Fruit fly (Drosophila melanogaster) whole organism, embryonic: ENCODE data around the gene CG43707.

Source experiments
- Bdp1 ChIP-seq: fragments of 200-800 bp; sonication (Bioruptor generic); optimal IDR thresholded peaks from 3 replicates; lab custom pipeline; 2016; ENCODE audit warnings: missing biosample characterization, missing genetic modification characterization
- CG10431 ChIP-seq: fragments of 200-800 bp; sonication (Bioruptor generic); optimal IDR thresholded peaks from 3 replicates; lab custom pipeline; 2018; ENCODE audit warnings: missing biosample characterization, mild to moderate bottlenecking, missing genetic modification characterization
- CG10543 ChIP-seq: fragments of 200-800 bp; sonication (Bioruptor generic); optimal IDR thresholded peaks from 3 replicates; lab custom pipeline; 2017; ENCODE audit warnings: missing biosample characterization, mild to moderate bottlenecking, missing genetic modification characterization, moderate library complexity
- CG11247 ChIP-seq: fragments of 200-800 bp; sonication (Bioruptor generic); IDR thresholded peaks from 2 replicates; pipeline ENCODE4 v1.3.6; 2022; ENCODE audit warnings: missing biosample characterization, missing genetic modification characterization
- CG11696 ChIP-seq: fragments of 200-800 bp; sonication (Bioruptor generic); IDR thresholded peaks from 2 replicates; pipeline ENCODE4 v1.3.6; 2022; ENCODE audit warnings: missing biosample characterization, missing genetic modification characterization
- CG1233 ChIP-seq: fragments of 200-800 bp; sonication (Bioruptor generic); optimal IDR thresholded peaks from 4 replicates; lab custom pipeline; 2018; ENCODE audit warnings: missing biosample characterization, mild to moderate bottlenecking, missing genetic modification characterization
- CG12659 ChIP-seq: fragments of 200-800 bp; sonication (Bioruptor generic); optimal IDR thresholded peaks from 3 replicates; lab custom pipeline; 2017; ENCODE audit warnings: mild to moderate bottlenecking, missing biosample characterization, missing genetic modification reagents, missing genetic modification characterization
- CG13296 ChIP-seq: fragments of 200-800 bp; sonication (Bioruptor generic); optimal IDR thresholded peaks from 3 replicates; lab custom pipeline; 2018; ENCODE audit warnings: missing biosample characterization, mild to moderate bottlenecking, missing genetic modification characterization
- CG15011 ChIP-seq: fragments of 200-800 bp; sonication (Bioruptor generic); optimal IDR thresholded peaks from 3 replicates; lab custom pipeline; 2018; ENCODE audit warnings: missing biosample characterization, mild to moderate bottlenecking, missing genetic modification characterization
- CG1603 ChIP-seq: fragments of 200-800 bp; sonication (Bioruptor generic); optimal IDR thresholded peaks from 2 replicates; lab custom pipeline; 2019; ENCODE audit warnings: missing biosample characterization, mild to moderate bottlenecking, missing genetic modification characterization, moderate library complexity
- CG16779 ChIP-seq: fragments of 200-800 bp; sonication (Bioruptor generic); IDR thresholded peaks from 2 replicates; pipeline ENCODE4 v1.3.6; 2022; ENCODE audit warnings: missing biosample characterization, missing genetic modification characterization
- CG2116 ChIP-seq: fragments of 200-800 bp; sonication (Bioruptor generic); optimal IDR thresholded peaks from 3 replicates; lab custom pipeline; 2018; ENCODE audit warnings: missing biosample characterization, mild to moderate bottlenecking, missing genetic modification characterization
- CG2120 ChIP-seq: fragments of 200-800 bp; sonication (Bioruptor generic); optimal IDR thresholded peaks from 3 replicates; lab custom pipeline; 2016; ENCODE audit warnings: missing biosample characterization, missing genetic modification characterization
- CG2129 ChIP-seq: fragments of 200-800 bp; sonication (Bioruptor generic); IDR thresholded peaks from 2 replicates; pipeline ENCODE4 v1.3.6; 2022; ENCODE audit warnings: missing biosample characterization, missing genetic modification characterization; ENCODE audit not compliant: partially characterized antibody
- CG4360 ChIP-seq: fragments of 200-800 bp; sonication (Bioruptor generic); IDR thresholded peaks from 2 replicates; pipeline ENCODE4 v1.3.6; 2022; ENCODE audit warnings: missing biosample characterization, missing genetic modification characterization
- CG4424 ChIP-seq: fragments of 200-800 bp; sonication (Bioruptor generic); optimal IDR thresholded peaks from 3 replicates; lab custom pipeline; 2016; ENCODE audit warnings: missing biosample characterization, missing genetic modification characterization
- CG6813 ChIP-seq: fragments of 200-800 bp; sonication (Bioruptor generic); optimal IDR thresholded peaks from 2 replicates; lab custom pipeline; 2017; ENCODE audit warnings: missing biosample characterization, missing genetic modification characterization, mild to moderate bottlenecking, moderate library complexity, missing genetic modification reagents
- CG7271 ChIP-seq: fragments of 200-800 bp; sonication (Bioruptor generic); optimal IDR thresholded peaks from 2 replicates; lab custom pipeline; 2018; ENCODE audit warnings: missing biosample characterization, mild to moderate bottlenecking, missing genetic modification characterization, moderate library complexity
- CG7786 ChIP-seq: fragments of 200-800 bp; sonication (Bioruptor generic); optimal IDR thresholded peaks from 2 replicates; lab custom pipeline; 2016; ENCODE audit warnings: missing biosample characterization, missing genetic modification characterization
- CG8089 ChIP-seq: fragments of 200-800 bp; sonication (Bioruptor generic); optimal IDR thresholded peaks from 3 replicates; lab custom pipeline; 2016; ENCODE audit warnings: missing biosample characterization, missing genetic modification characterization
- Camta ChIP-seq: fragments of 200-800 bp; sonication (Bioruptor generic); optimal IDR thresholded peaks from 2 replicates; lab custom pipeline; 2016; ENCODE audit warnings: missing biosample characterization, missing genetic modification characterization
- Fer1 ChIP-seq: fragments of 200-800 bp; sonication (Bioruptor generic); optimal IDR thresholded peaks from 2 replicates; lab custom pipeline; 2017; ENCODE audit warnings: missing biosample characterization, mild to moderate bottlenecking, missing genetic modification characterization
- GATAe ChIP-seq: fragments of 200-800 bp; sonication (Bioruptor generic); conservative IDR thresholded peaks from 2 replicates; pipeline ENCODE4 v1.3.6; 2022; ENCODE audit warnings: missing biosample characterization, missing genetic modification characterization
- Gsc ChIP-seq: fragments of 200-800 bp; sonication (Bioruptor generic); IDR thresholded peaks from 2 replicates; pipeline ENCODE4 v1.3.6; 2022; ENCODE audit warnings: missing biosample characterization, missing genetic modification characterization
- Hmr ChIP-seq: fragments of 200-800 bp; sonication (Bioruptor generic); optimal IDR thresholded peaks from 3 replicates; lab custom pipeline; 2017; ENCODE audit warnings: mild to moderate bottlenecking, missing biosample characterization, missing genetic modification reagents, missing genetic modification characterization
- Hr78 ChIP-seq, 2 experiments: fragments of 200-800 bp in 1 of 2; fragments of >200 bp in 1 of 2; sonication (Bioruptor generic) in 1 of 2; optimal IDR thresholded peaks; 2 replicates each; lab custom pipeline; 2017 to 2019; ENCODE audit warnings: missing biosample characterization in 2 of 2, missing genetic modification characterization in 2 of 2, mild to moderate bottlenecking in 1 of 2, moderate library complexity in 1 of 2
- Mes4 ChIP-seq: fragments of 200-800 bp; sonication (Bioruptor generic); optimal IDR thresholded peaks from 2 replicates; lab custom pipeline; 2016; ENCODE audit warnings: missing biosample characterization, missing genetic modification characterization
- NC2α ChIP-seq: fragments of 200-800 bp; sonication (Bioruptor generic); optimal IDR thresholded peaks from 2 replicates; lab custom pipeline; 2016; ENCODE audit warnings: missing biosample characterization, missing genetic modification characterization
- Nf-YB ChIP-seq: fragments of 200-800 bp; sonication (Bioruptor generic); optimal IDR thresholded peaks from 3 replicates; lab custom pipeline; 2019; ENCODE audit warnings: missing biosample characterization, mild to moderate bottlenecking, missing genetic modification characterization, moderate library complexity
- Oaz ChIP-seq: fragments of 200-800 bp; sonication (Bioruptor generic); IDR thresholded peaks from 2 replicates; pipeline ENCODE4 v1.3.6; 2022; ENCODE audit warnings: missing biosample characterization, missing genetic modification characterization
- ac ChIP-seq: fragments of 200-800 bp; sonication (Bioruptor generic); optimal IDR thresholded peaks from 3 replicates; lab custom pipeline; 2017; ENCODE audit warnings: missing biosample characterization, mild to moderate bottlenecking, missing genetic modification characterization
- chinmo ChIP-seq: fragments of 200-800 bp; sonication (Bioruptor generic); IDR thresholded peaks from 4 replicates; pipeline ENCODE4 v1.3.6; 2022; ENCODE audit warnings: missing biosample characterization, missing genetic modification characterization; ENCODE audit not compliant: partially characterized antibody
- dmrt11E ChIP-seq: fragments of 200-800 bp; sonication (Bioruptor generic); optimal IDR thresholded peaks from 3 replicates; lab custom pipeline; 2018; ENCODE audit warnings: missing biosample characterization, mild to moderate bottlenecking, missing genetic modification characterization, moderate library complexity
- dpn ChIP-seq, 2 experiments: fragments of 200-800 bp; sonication (Bioruptor generic); optimal IDR thresholded peaks; 3 replicates each; lab custom pipeline; 2016; ENCODE audit warnings: missing biosample characterization in 2 of 2, missing genetic modification characterization in 2 of 2
- ftz-f1 ChIP-seq: fragments of 200-800 bp; sonication (Bioruptor generic); optimal IDR thresholded peaks from 2 replicates; lab custom pipeline; 2016; ENCODE audit warnings: missing biosample characterization, missing genetic modification characterization
- gcm ChIP-seq: fragments of 200-800 bp; sonication (Bioruptor generic); optimal IDR thresholded peaks from 2 replicates; lab custom pipeline; 2019; ENCODE audit warnings: missing biosample characterization, mild to moderate bottlenecking, missing genetic modification characterization, moderate library complexity
- gcm2 ChIP-seq: fragments of 200-800 bp; sonication (Bioruptor generic); optimal IDR thresholded peaks from 2 replicates; lab custom pipeline; 2016; ENCODE audit warnings: missing biosample characterization, missing genetic modification characterization
- ham ChIP-seq: fragments of 200-800 bp; sonication (Bioruptor generic); IDR thresholded peaks from 2 replicates; pipeline ENCODE4 v1.3.6; 2022; ENCODE audit warnings: missing biosample characterization, missing genetic modification characterization
- klu ChIP-seq: fragments of 200-800 bp; sonication (Bioruptor generic); IDR thresholded peaks from 2 replicates; pipeline ENCODE4 v1.3.6; 2022; ENCODE audit warnings: missing biosample characterization, missing genetic modification characterization
- mam ChIP-seq: fragments of 200-800 bp; sonication (Bioruptor generic); optimal IDR thresholded peaks from 3 replicates; lab custom pipeline; 2016; ENCODE audit warnings: missing biosample characterization, missing genetic modification characterization
- pzg ChIP-seq: fragments of 200-800 bp; sonication (Bioruptor generic); optimal IDR thresholded peaks from 3 replicates; lab custom pipeline; 2018; ENCODE audit warnings: missing biosample characterization, mild to moderate bottlenecking, missing genetic modification characterization, moderate library complexity
- sc ChIP-seq, 3 experiments: fragments of >200 bp in 2 of 3; fragments of 200-800 bp in 1 of 3; sonication (Bioruptor generic) in 1 of 3; optimal IDR thresholded peaks; 2 replicates in 2 of 3; 3 replicates in 1 of 3; lab custom pipeline; 2017; ENCODE audit warnings: mild to moderate bottlenecking in 1 of 3, missing biosample characterization in 1 of 3, missing genetic modification characterization in 1 of 3, missing genetic modification reagents in 1 of 3
- seq ChIP-seq: fragments of 200-800 bp; sonication (Bioruptor generic); IDR thresholded peaks from 2 replicates; pipeline ENCODE4 v1.3.6; 2022; ENCODE audit warnings: missing biosample characterization, missing genetic modification characterization
- slou ChIP-seq: fragments of 200-800 bp; sonication (Bioruptor generic); optimal IDR thresholded peaks from 3 replicates; lab custom pipeline; 2016; ENCODE audit warnings: missing biosample characterization, missing genetic modification characterization
- sqz ChIP-seq: fragments of 200-800 bp; sonication (Bioruptor generic); optimal IDR thresholded peaks from 3 replicates; lab custom pipeline; 2018; ENCODE audit warnings: missing biosample characterization, mild to moderate bottlenecking, missing genetic modification characterization
- tgo ChIP-seq: fragments of 200-800 bp; sonication (Bioruptor generic); IDR thresholded peaks from 3 replicates; pipeline ENCODE4 v1.3.6; 2022; ENCODE audit warnings: missing biosample characterization, missing genetic modification characterization
- tio ChIP-seq: fragments of 200-800 bp; sonication (Bioruptor generic); optimal IDR thresholded peaks from 2 replicates; lab custom pipeline; 2017; ENCODE audit warnings: missing biosample characterization, missing genetic modification characterization, inconsistent platforms
- tup ChIP-seq: fragments of 200-800 bp; sonication (Bioruptor generic); optimal IDR thresholded peaks from 2 replicates; lab custom pipeline; 2016; ENCODE audit warnings: missing biosample characterization, mild to moderate bottlenecking, missing genetic modification characterization, moderate library complexity
- tx ChIP-seq: fragments of 200-800 bp; sonication (Bioruptor generic); optimal IDR thresholded peaks from 2 replicates; lab custom pipeline; 2016; ENCODE audit warnings: missing biosample characterization, missing genetic modification characterization
- zfh1 ChIP-seq: fragments of 200-800 bp; sonication (Bioruptor generic); IDR thresholded peaks from 3 replicates; pipeline ENCODE4 v1.3.6; 2022; ENCODE audit warnings: missing biosample characterization, missing genetic modification characterization

CG43707 gene

dm6 chr2L:3786246-3786645, 29.2 kb downstream of the CG43707 start (continued):
- TF ChIP-seq tgo: peak; percentile 80
- TF ChIP-seq CG11696 (GFP tag; lab: Robert Waterston, UW): peak; percentile 50; the same call in 1 of the 2 replicates
- peak; percentile 81 for TF ChIP-seq CG16779 (GFP tag; lab: Robert Waterston, UW)
- peak; percentile 50 for TF ChIP-seq Bdp1 (GFP tag; lab: Kevin White, UChicago)
- no peak for TF ChIP-seq CG10431 (GFP tag; lab: Kevin White, UChicago)
- peak; percentile 59 for TF ChIP-seq mam
- 0 out of 4 replicates have a peak, but pooled peaks have one; percentile 5 for TF ChIP-seq chinmo (GFP tag; lab: Robert Waterston, UW)
- TF ChIP-seq CG4424 (GFP tag; lab: Kevin White, UChicago): peak; percentile 65
- peak; percentile 35 for TF ChIP-seq CG2116 (GFP tag; lab: Kevin White, UChicago)
- TF ChIP-seq dpn (GFP tag; optimal IDR thresholded peaks at IDR 0.05; lab: Kevin White, UChicago): peak; percentile 69 to 70
- no peak for TF ChIP-seq CG2129 (GFP tag; lab: Robert Waterston, UW)
- peak; percentile 30; the same call in 1 of the 2 replicates for TF ChIP-seq klu (GFP tag; lab: Robert Waterston, UW)
- TF ChIP-seq CG7271: peak; percentile 22
- peak; percentile 68 for TF ChIP-seq CG1233 (GFP tag; lab: Kevin White, UChicago)
- TF ChIP-seq ham: no peak
- TF ChIP-seq CG4360 (GFP tag; lab: Robert Waterston, UW): peak; percentile 46; the same call in 1 of the 2 replicates
- TF ChIP-seq CG13296 (GFP tag; lab: Kevin White, UChicago): no peak
- TF ChIP-seq ftz-f1: no peak
- TF ChIP-seq CG6813 (GFP tag; lab: Kevin White, UChicago): no peak
- TF ChIP-seq zfh1: peak; percentile 95
- TF ChIP-seq CG11247 (GFP tag; lab: Robert Waterston, UW): peak; percentile 94
- TF ChIP-seq CG7786 (GFP tag; lab: Kevin White, UChicago): peak; percentile 59
- TF ChIP-seq gcm (GFP tag; lab: Kevin White, UChicago): peak; percentile 36
- TF ChIP-seq NC2α (GFP tag; lab: Kevin White, UChicago): no peak
- TF ChIP-seq slou: no peak
- peak; percentile 17 for TF ChIP-seq pzg (GFP tag; lab: Kevin White, UChicago)
- no peak for TF ChIP-seq tup (GFP tag; lab: Kevin White, UChicago)
- TF ChIP-seq Oaz (GFP tag; lab: Robert Waterston, UW): peak; percentile 79
- TF ChIP-seq tx (GFP tag; lab: Kevin White, UChicago): no peak
- peak; percentile 36; the same call in 1 of the 2 replicates for TF ChIP-seq seq
- no peak for TF ChIP-seq Gsc (GFP tag; lab: Robert Waterston, UW)
- TF ChIP-seq sc (optimal IDR thresholded peaks at IDR 0.05; lab: Kevin White, UChicago): no peak
- TF ChIP-seq sc (GFP tag; optimal IDR thresholded peaks at IDR 0.05; lab: Kevin White, UChicago): peak; percentile 68
- TF ChIP-seq gcm2 (GFP tag; lab: Kevin White, UChicago): peak; percentile 22
- peak; percentile 71 for TF ChIP-seq Hmr (GFP tag; lab: Kevin White, UChicago)
- peak; percentile 16 for TF ChIP-seq Fer1 (GFP tag; lab: Kevin White, UChicago)
- TF ChIP-seq CG15011 (GFP tag; lab: Kevin White, UChicago): no peak
- TF ChIP-seq ac: peak; percentile 7
- TF ChIP-seq CG12659 (GFP tag; lab: Kevin White, UChicago): peak; percentile 58
- TF ChIP-seq Camta: peak; percentile 82
- no peak for TF ChIP-seq Nf-YB (GFP tag; lab: Kevin White, UChicago)
- TF ChIP-seq CG10543: peak; percentile 13
- peak; percentile 80 for TF ChIP-seq CG8089
- TF ChIP-seq sqz: no peak
- peak; percentile 88 for TF ChIP-seq CG1603 (tag; lab: Kevin White, UChicago)
- peak; percentile 68 for TF ChIP-seq tio (GFP tag; lab: Kevin White, UChicago)
- no peak for TF ChIP-seq GATAe (GFP tag; lab: Robert Waterston, UW)
- no peak for TF ChIP-seq Hr78 (GFP tag; optimal IDR thresholded peaks at IDR 0.05; lab: Kevin White, UChicago)
- TF ChIP-seq dmrt11E: peak; percentile 67
- TF ChIP-seq CG2120 (GFP tag; lab: Kevin White, UChicago): peak; percentile 70
- TF ChIP-seq Mes4 (GFP tag; lab: Kevin White, UChicago): peak; percentile 68
